Fruit fly (Drosophila melanogaster) S2 (cell line): ENCODE measurements around the gene rtp.

Experiments used
- CG8478 ChIP-seq: fragments of >200 bp; optimal IDR thresholded peaks from 2 replicates; lab custom pipeline; 2018
- CTCF ChIP-seq, 2 experiments: fragments of >200 bp; optimal IDR thresholded peaks; 2 replicates each; lab custom pipeline; 2018

- TF ChIP-seq CG8478: no peak
- no peak for TF ChIP-seq CTCF (optimal IDR thresholded peaks at IDR 0.05; lab: Kevin White, UChicago)
Measured at dm6 chr3R:5223839-5224238, 13.3 kb downstream of the rtp start, which contains the start of gene CG14664.
